Fruit fly (Drosophila melanogaster): Measurements from ENCODE around the gene REG.

Gene REG

dm6 chrX:13211357-13212137, 578 bp upstream of the REG start, which contains the start of gene sno:
TSS of gene sno (minus strand) at chrX:13211674.
- TF ChIP-seq Dll (optimal IDR thresholded peaks at IDR 0.05) (no peak), psq (optimal IDR thresholded peaks at IDR 0.05) (no peak), CG8478 (optimal IDR thresholded peaks at IDR 0.05) (no peak), pan (optimal IDR thresholded peaks at IDR 0.05) (no peak), EcR (GFP tag; optimal IDR thresholded peaks at IDR 0.05) (no peak), usp (GFP tag; optimal IDR thresholded peaks at IDR 0.05) (no peak)

dm6 chrX:13214056-13214455, 1.9 kb downstream of the REG start:
- TF ChIP-seq Dll (optimal IDR thresholded peaks at IDR 0.05): no peak

DNA sequence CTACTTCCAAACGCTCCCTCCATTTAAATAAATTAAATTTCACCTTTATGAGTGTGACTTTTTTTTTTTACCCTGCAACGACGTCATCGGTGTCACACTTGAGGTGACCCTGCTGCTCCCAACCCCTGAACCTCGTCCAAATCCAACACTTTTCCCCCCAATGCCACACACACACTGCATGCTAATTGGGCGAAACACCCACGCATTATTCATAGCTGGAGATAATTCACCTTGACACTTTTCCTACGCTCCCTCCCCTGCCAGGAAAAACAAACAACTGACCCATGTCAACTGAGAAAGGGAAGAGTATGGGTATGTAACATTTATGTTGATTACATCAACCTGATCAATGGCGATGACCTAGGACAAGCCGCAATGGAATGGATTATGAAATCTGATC, 7.2 kb downstream of the REG start:
- TF ChIP-seq EcR (GFP tag; optimal IDR thresholded peaks at IDR 0.05): no peak

- TF ChIP-seq usp (GFP tag; optimal IDR thresholded peaks at IDR 0.05) (no peak), EcR (GFP tag; optimal IDR thresholded peaks at IDR 0.05) (no peak)
Observed at dm6 chrX:13220418-13220817, 8.3 kb downstream of the REG start.

- TF ChIP-seq Dll (optimal IDR thresholded peaks at IDR 0.05) (no peak), pan (optimal IDR thresholded peaks at IDR 0.05) (no peak), CG8478 (optimal IDR thresholded peaks at IDR 0.05) (no peak), usp (GFP tag; optimal IDR thresholded peaks at IDR 0.05) (no peak), EcR (GFP tag; optimal IDR thresholded peaks at IDR 0.05) (no peak), psq (optimal IDR thresholded peaks at IDR 0.05) (no peak)
Observed at dm6 chrX:13221311-13221710, 9.2 kb downstream of the REG start.

- TF ChIP-seq usp (GFP tag; optimal IDR thresholded peaks at IDR 0.05) (no peak), psq (optimal IDR thresholded peaks at IDR 0.05) (no peak), pan (optimal IDR thresholded peaks at IDR 0.05) (no peak), CG8478 (optimal IDR thresholded peaks at IDR 0.05) (no peak), EcR (GFP tag; optimal IDR thresholded peaks at IDR 0.05) (no peak), Dll (optimal IDR thresholded peaks at IDR 0.05) (no peak)
Observed at dm6 chrX:13221835-13222234, 9.7 kb downstream of the REG start.

dm6 chrX:13224846-13225245, 12.7 kb downstream of the REG start:
- TF ChIP-seq EcR (GFP tag; optimal IDR thresholded peaks at IDR 0.05) (no peak), CG8478 (optimal IDR thresholded peaks at IDR 0.05) (no peak), usp (GFP tag; optimal IDR thresholded peaks at IDR 0.05) (no peak), psq (optimal IDR thresholded peaks at IDR 0.05) (no peak), Dll (optimal IDR thresholded peaks at IDR 0.05) (no peak), pan (optimal IDR thresholded peaks at IDR 0.05) (no peak)

dm6 chrX:13226478-13226877, 14.4 kb downstream of the REG start:
- no peak for TF ChIP-seq EcR (GFP tag; optimal IDR thresholded peaks at IDR 0.05)
- TF ChIP-seq psq (optimal IDR thresholded peaks at IDR 0.05): no peak
- TF ChIP-seq pan (optimal IDR thresholded peaks at IDR 0.05): no peak
- no peak for TF ChIP-seq CG8478 (optimal IDR thresholded peaks at IDR 0.05)

dm6 chrX:13227505-13228207, 15.5 kb downstream of the REG start:
- TF ChIP-seq Dll (optimal IDR thresholded peaks at IDR 0.05) (no peak), usp (GFP tag; optimal IDR thresholded peaks at IDR 0.05) (no peak), EcR (GFP tag; optimal IDR thresholded peaks at IDR 0.05) (no peak)

dm6 chrX:13228208-13228606, 16.1 kb downstream of the REG start:
- TF ChIP-seq usp (GFP tag; optimal IDR thresholded peaks at IDR 0.05) (no peak), Dll (optimal IDR thresholded peaks at IDR 0.05) (no peak), pan (optimal IDR thresholded peaks at IDR 0.05) (no peak), CG8478 (optimal IDR thresholded peaks at IDR 0.05) (no peak), EcR (GFP tag; optimal IDR thresholded peaks at IDR 0.05) (no peak), psq (optimal IDR thresholded peaks at IDR 0.05) (no peak)

DNA sequence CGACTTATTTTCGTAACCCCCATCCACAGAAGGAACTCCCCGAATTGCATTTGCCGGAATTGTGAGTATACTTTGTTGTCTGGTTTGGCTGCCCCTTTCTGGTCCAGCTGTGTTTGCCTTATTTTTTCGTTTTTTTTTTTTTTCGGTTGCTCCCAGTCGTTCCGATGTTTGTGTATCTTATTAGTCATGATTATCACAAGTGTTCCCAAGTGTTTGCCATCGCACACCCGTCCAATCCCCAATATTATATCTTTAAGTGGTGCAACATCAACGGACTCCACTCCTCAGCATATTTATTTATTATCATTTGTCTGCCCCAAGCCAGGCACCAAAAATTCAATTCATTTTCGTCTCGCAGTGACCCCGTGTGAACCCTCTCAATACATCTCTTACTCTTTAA, 17.1 kb downstream of the REG start:
- no peak for TF ChIP-seq CG8478 (optimal IDR thresholded peaks at IDR 0.05)
- TF ChIP-seq usp (GFP tag; optimal IDR thresholded peaks at IDR 0.05): no peak
- TF ChIP-seq pan (optimal IDR thresholded peaks at IDR 0.05): no peak
- TF ChIP-seq psq (optimal IDR thresholded peaks at IDR 0.05): no peak
- no peak for TF ChIP-seq EcR (GFP tag; optimal IDR thresholded peaks at IDR 0.05)
- no peak for TF ChIP-seq Dll (optimal IDR thresholded peaks at IDR 0.05)

dm6 chrX:13229824-13230223, 17.7 kb downstream of the REG start:
- no peak for TF ChIP-seq usp (GFP tag; optimal IDR thresholded peaks at IDR 0.05)
- no peak for TF ChIP-seq CG8478 (optimal IDR thresholded peaks at IDR 0.05)
- TF ChIP-seq Dll (optimal IDR thresholded peaks at IDR 0.05): no peak
- TF ChIP-seq psq (optimal IDR thresholded peaks at IDR 0.05): no peak
- TF ChIP-seq EcR (GFP tag; optimal IDR thresholded peaks at IDR 0.05): no peak
- TF ChIP-seq pan (optimal IDR thresholded peaks at IDR 0.05): no peak

DNA sequence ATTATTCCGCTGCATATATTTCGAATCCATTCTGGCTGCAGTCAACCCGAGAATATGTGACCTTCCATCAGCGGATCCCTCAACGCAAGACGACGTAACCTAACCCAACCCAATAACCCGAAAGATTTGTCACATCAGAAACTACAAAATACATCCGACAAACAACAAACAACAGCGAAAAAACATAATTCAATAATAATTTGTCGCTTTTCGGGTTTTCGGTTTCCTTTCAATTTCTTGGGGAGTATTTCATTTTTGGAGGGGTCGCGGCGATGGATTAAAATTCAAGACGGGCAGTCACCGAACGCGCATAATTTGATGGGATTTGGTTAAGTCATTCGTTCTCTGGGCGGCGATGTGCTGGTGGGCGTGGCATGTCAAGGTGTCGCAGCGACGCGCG, 18.8 kb downstream of the REG start:
- TF ChIP-seq pan (optimal IDR thresholded peaks at IDR 0.05) (no peak), usp (GFP tag; optimal IDR thresholded peaks at IDR 0.05) (no peak), psq (optimal IDR thresholded peaks at IDR 0.05) (no peak), EcR (GFP tag; optimal IDR thresholded peaks at IDR 0.05) (no peak), Dll (optimal IDR thresholded peaks at IDR 0.05) (no peak), CG8478 (optimal IDR thresholded peaks at IDR 0.05) (no peak)

All from whole organism.